Worm (Caenorhabditis elegans) whole organism, L4/young adult: ENCODE data around the gene D2021.4.

ENCODE experiments used
- W03F9.2 ChIP-seq: fragments of 150-350 bp; optimal IDR thresholded peaks from 2 replicates; lab custom pipeline; 2014; ENCODE audit warnings: missing biosample characterization, missing genetic modification characterization
- dao-5 ChIP-seq: sonication (generic microtip); optimal IDR thresholded peaks from 2 replicates; lab custom pipeline; 2016; ENCODE audit warnings: missing genotype, missing genetic modification characterization, moderate library complexity, missing compliant biosample characterization
- him-1 ChIP-seq: sonication (generic microtip); optimal IDR thresholded peaks from 2 replicates; lab custom pipeline; 2016; ENCODE audit warnings: missing genotype, missing genetic modification reagents, missing genetic modification characterization, missing compliant biosample characterization

DNA sequence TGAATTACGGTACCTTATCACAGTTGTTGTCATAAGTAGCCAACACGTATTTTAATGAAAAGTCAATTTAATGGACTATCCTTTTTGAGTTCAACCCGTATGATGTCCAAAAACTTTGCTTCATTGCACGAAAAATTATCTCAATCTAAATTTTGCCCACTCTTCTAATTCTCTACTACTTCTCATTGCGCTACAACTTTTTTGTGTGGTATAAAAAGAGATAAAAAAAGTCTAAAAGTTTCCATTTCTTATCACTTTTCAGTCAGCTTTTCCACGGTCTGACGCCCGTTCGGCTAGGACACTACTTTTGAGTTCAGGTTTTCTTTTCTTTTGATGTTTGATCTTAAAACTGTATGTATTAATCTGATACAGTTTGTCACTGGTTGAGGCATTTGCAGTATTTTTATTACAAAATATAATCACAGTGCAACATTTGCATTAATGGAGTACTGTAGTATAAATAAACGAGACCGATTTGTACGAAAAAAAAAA, 19.0 kb upstream of the D2021.4 start:
- TF ChIP-seq W03F9.2 (tag; lab: Kevin White, UChicago) = no peak
- no peak for TF ChIP-seq him-1 (tag; lab: Kevin White, UChicago)
- TF ChIP-seq dao-5 (tag; lab: Kevin White, UChicago) = no peak
